Fruit fly (Drosophila melanogaster) whole organism, embryonic: ENCODE measurements around the gene CG11695.

ENCODE experiments used
- Atf3 ChIP-seq: fragments of 200-800 bp; sonication (Bioruptor generic); optimal IDR thresholded peaks from 3 replicates; lab custom pipeline; 2016; ENCODE audit warnings: missing biosample characterization, missing genetic modification characterization
- Bgb ChIP-seq: fragments of 200-800 bp; sonication (Bioruptor generic); IDR thresholded peaks from 2 replicates; pipeline ENCODE4 v1.3.6; 2022; ENCODE audit warnings: missing biosample characterization, missing genetic modification characterization; ENCODE audit not compliant: partially characterized antibody
- CG13287 ChIP-seq: fragments of 200-800 bp; sonication (Bioruptor generic); IDR thresholded peaks from 2 replicates; pipeline ENCODE4 v1.3.6; 2022; ENCODE audit warnings: missing biosample characterization, missing genetic modification characterization; ENCODE audit not compliant: partially characterized antibody
- CG13624 ChIP-seq: fragments of 200-800 bp; sonication (Bioruptor generic); optimal IDR thresholded peaks from 2 replicates; lab custom pipeline; 2016; ENCODE audit warnings: missing biosample characterization, missing genetic modification characterization
- CG13894 ChIP-seq: fragments of 200-800 bp; sonication (Bioruptor generic); optimal IDR thresholded peaks from 3 replicates; lab custom pipeline; 2018; ENCODE audit warnings: missing biosample characterization, mild to moderate bottlenecking, missing genetic modification characterization, moderate library complexity
- CG14710 ChIP-seq: fragments of 200-800 bp; sonication (Bioruptor generic); optimal IDR thresholded peaks from 3 replicates; lab custom pipeline; 2019; ENCODE audit warnings: missing biosample characterization, mild to moderate bottlenecking, missing genetic modification characterization, moderate library complexity
- CG14860 ChIP-seq: fragments of 200-800 bp; sonication (Bioruptor generic); IDR thresholded peaks from 3 replicates; pipeline ENCODE4 v1.3.6; 2022; ENCODE audit warnings: missing biosample characterization, missing genetic modification characterization; ENCODE audit not compliant: partially characterized antibody
- CG14965 ChIP-seq: fragments of 200-800 bp; sonication (Bioruptor generic); optimal IDR thresholded peaks from 2 replicates; lab custom pipeline; 2016; ENCODE audit warnings: missing biosample characterization, missing genetic modification characterization, borderline replicate concordance
- CG15514 ChIP-seq: fragments of 200-800 bp; sonication (Bioruptor generic); optimal IDR thresholded peaks from 3 replicates; lab custom pipeline; 2017; ENCODE audit warnings: missing biosample characterization, missing genetic modification characterization, mild to moderate bottlenecking, moderate library complexity, missing genetic modification reagents
- CG2129 ChIP-seq: fragments of 200-800 bp; sonication (Bioruptor generic); IDR thresholded peaks from 2 replicates; pipeline ENCODE4 v1.3.6; 2022; ENCODE audit warnings: missing biosample characterization, missing genetic modification characterization; ENCODE audit not compliant: partially characterized antibody
- CG2199 ChIP-seq: fragments of 200-800 bp; sonication (Bioruptor generic); IDR thresholded peaks from 3 replicates; pipeline ENCODE4 v1.3.6; 2022; ENCODE audit warnings: missing biosample characterization, missing genetic modification characterization
- CG30403 ChIP-seq: fragments of 200-800 bp; sonication (Bioruptor generic); optimal IDR thresholded peaks from 3 replicates; lab custom pipeline; 2016; ENCODE audit warnings: missing biosample characterization, missing genetic modification characterization
- CG34224 ChIP-seq: fragments of 200-800 bp; sonication (Bioruptor generic); IDR thresholded peaks from 3 replicates; pipeline ENCODE4 v1.3.6; 2022; ENCODE audit warnings: missing biosample characterization, missing genetic modification characterization; ENCODE audit not compliant: partially characterized antibody
- CG4617 ChIP-seq: fragments of 200-800 bp; sonication (Bioruptor generic); optimal IDR thresholded peaks from 3 replicates; lab custom pipeline; 2016; ENCODE audit warnings: missing biosample characterization, missing genetic modification characterization, borderline replicate concordance
- CG8924 ChIP-seq: fragments of 200-800 bp; optimal IDR thresholded peaks from 3 replicates; lab custom pipeline; 2019; ENCODE audit warnings: missing biosample characterization, mild to moderate bottlenecking, missing genetic modification characterization, moderate library complexity
- Doc3 ChIP-seq: fragments of 200-800 bp; sonication (Bioruptor generic); IDR thresholded peaks from 3 replicates; pipeline ENCODE4 v1.3.6; 2022; ENCODE audit warnings: missing biosample characterization, missing genetic modification characterization; ENCODE audit not compliant: partially characterized antibody
- Dref ChIP-seq: fragments of 200-800 bp; sonication (Bioruptor generic); IDR thresholded peaks from 2 replicates; pipeline ENCODE4 v1.3.6; 2022; ENCODE audit warnings: missing biosample characterization, missing genetic modification characterization
- E2f2 ChIP-seq: fragments of 200-800 bp; sonication (Bioruptor generic); IDR thresholded peaks from 2 replicates; pipeline ENCODE4 v1.3.6; 2022; ENCODE audit warnings: missing biosample characterization, missing genetic modification characterization
- Fer1 ChIP-seq: fragments of 200-800 bp; sonication (Bioruptor generic); optimal IDR thresholded peaks from 2 replicates; lab custom pipeline; 2017; ENCODE audit warnings: missing biosample characterization, mild to moderate bottlenecking, missing genetic modification characterization
- HLH4C ChIP-seq: fragments of 200-800 bp; sonication (Bioruptor generic); IDR thresholded peaks from 3 replicates; pipeline ENCODE4 v1.3.6; 2022; ENCODE audit warnings: missing biosample characterization, missing genetic modification characterization; ENCODE audit not compliant: partially characterized antibody
- Hr51 ChIP-seq, 2 experiments: fragments of 200-800 bp; sonication (Bioruptor generic); optimal IDR thresholded peaks; 2 replicates in 1 of 2; 3 replicates in 1 of 2; lab custom pipeline; 2016 to 2018; ENCODE audit warnings: missing biosample characterization in 2 of 2, missing genetic modification characterization in 2 of 2, mild to moderate bottlenecking in 1 of 2, moderate library complexity in 1 of 2
- Jarid2 ChIP-seq: fragments of 200-800 bp; sonication (Bioruptor generic); optimal IDR thresholded peaks from 3 replicates; lab custom pipeline; 2017; ENCODE audit warnings: mild to moderate bottlenecking, missing biosample characterization, missing genetic modification reagents, missing genetic modification characterization
- MESR4 ChIP-seq: fragments of 200-800 bp; sonication (Bioruptor generic); optimal IDR thresholded peaks from 2 replicates; lab custom pipeline; 2018; ENCODE audit warnings: missing biosample characterization, mild to moderate bottlenecking, missing genetic modification characterization, moderate library complexity
- Med ChIP-seq: fragments of 200-800 bp; sonication (Bioruptor generic); peaks from one replicate; lab custom pipeline; 2016; ENCODE audit warnings: missing biosample characterization, missing genetic modification characterization, mild to moderate bottlenecking, inconsistent platforms, moderate library complexity
- Nf-YA ChIP-seq: fragments of 200-800 bp; sonication (Bioruptor generic); IDR thresholded peaks from 2 replicates; pipeline ENCODE4 v1.3.6; 2022; ENCODE audit warnings: missing biosample characterization, missing genetic modification characterization
- Sry-δ ChIP-seq: fragments of 200-800 bp; sonication (Bioruptor generic); optimal IDR thresholded peaks from 2 replicates; lab custom pipeline; 2016; ENCODE audit warnings: missing biosample characterization, missing genetic modification characterization
- Xbp1 ChIP-seq: fragments of 200-800 bp; sonication (Bioruptor generic); optimal IDR thresholded peaks from 3 replicates; lab custom pipeline; 2016; ENCODE audit warnings: missing biosample characterization, mild to moderate bottlenecking, missing genetic modification characterization
- YL-1 ChIP-seq: fragments of 200-800 bp; sonication (Bioruptor generic); optimal IDR thresholded peaks from 3 replicates; lab custom pipeline; 2017; ENCODE audit warnings: missing biosample characterization, mild to moderate bottlenecking, missing genetic modification characterization
- ara ChIP-seq: fragments of 200-800 bp; sonication (Bioruptor generic); IDR thresholded peaks from 2 replicates; pipeline ENCODE4 v1.3.6; 2022; ENCODE audit warnings: missing biosample characterization, missing genetic modification characterization
- ato ChIP-seq: fragments of 200-800 bp; sonication (Bioruptor generic); IDR thresholded peaks from 2 replicates; pipeline ENCODE4 v1.3.6; 2022; ENCODE audit warnings: missing biosample characterization, missing genetic modification characterization; ENCODE audit not compliant: partially characterized antibody
- emc ChIP-seq: fragments of 200-800 bp; sonication (Bioruptor generic); optimal IDR thresholded peaks from 2 replicates; lab custom pipeline; 2016; ENCODE audit warnings: missing biosample characterization, missing genetic modification characterization
- inv ChIP-seq: fragments of 200-800 bp; sonication (Bioruptor generic); IDR thresholded peaks from 2 replicates; pipeline ENCODE4 v1.3.6; 2022; ENCODE audit warnings: missing biosample characterization, missing genetic modification characterization; ENCODE audit not compliant: partially characterized antibody
- peb ChIP-seq: fragments of 200-800 bp; sonication (Bioruptor generic); IDR thresholded peaks from 2 replicates; pipeline ENCODE4 v1.3.6; 2022; ENCODE audit warnings: missing biosample characterization, missing genetic modification characterization
- tna ChIP-seq: fragments of 200-800 bp; sonication (Bioruptor generic); IDR thresholded peaks from 2 replicates; pipeline ENCODE4 v1.3.6; 2022; ENCODE audit warnings: missing biosample characterization, missing genetic modification characterization; ENCODE audit not compliant: partially characterized antibody
- ttk ChIP-seq: fragments of 200-800 bp; sonication (Bioruptor generic); IDR thresholded peaks from 2 replicates; pipeline ENCODE4 v2.1.2; 2022; ENCODE audit warnings: missing biosample characterization, missing genetic modification characterization
- unc-4 ChIP-seq: fragments of 200-800 bp; sonication (Bioruptor generic); IDR thresholded peaks from 2 replicates; pipeline ENCODE4 v1.3.6; 2022; ENCODE audit warnings: missing biosample characterization, missing genetic modification characterization; ENCODE audit not compliant: partially characterized antibody
- usp ChIP-seq: fragments of >200 bp; optimal IDR thresholded peaks from 2 replicates; lab custom pipeline; 2017; ENCODE audit warnings: missing biosample characterization, missing genetic modification characterization
- wdn ChIP-seq: fragments of 200-800 bp; sonication (Bioruptor generic); IDR thresholded peaks from 2 replicates; pipeline ENCODE4 v1.3.6; 2022; ENCODE audit warnings: missing biosample characterization, missing genetic modification characterization
- zen2 ChIP-seq: fragments of 200-800 bp; sonication (Bioruptor generic); IDR thresholded peaks from 3 replicates; pipeline ENCODE4 v1.3.6; 2022; ENCODE audit warnings: missing biosample characterization, missing genetic modification characterization; ENCODE audit not compliant: partially characterized antibody
- zfh1 ChIP-seq: fragments of 200-800 bp; sonication (Bioruptor generic); IDR thresholded peaks from 3 replicates; pipeline ENCODE4 v1.3.6; 2022; ENCODE audit warnings: missing biosample characterization, missing genetic modification characterization

The CG11695 gene

dm6 chrX:11615652-11616495, 39.2 kb downstream of the CG11695 start, which contains the start of the genes RPA3 and Met (continued):
- TF ChIP-seq CG14860 (GFP tag; lab: Robert Waterston, UW) (peak; percentile 82), peb (GFP tag; lab: Robert Waterston, UW) (no peak), CG15514 (GFP tag; lab: Kevin White, UChicago) (peak; percentile 51), CG13894 (no peak), Fer1 (GFP tag; lab: Kevin White, UChicago) (peak; percentile 7), tna (GFP tag; lab: Robert Waterston, UW) (peak; percentile 58; the same call in 1 of the 2 replicates), Nf-YA (no peak), wdn (GFP tag; lab: Robert Waterston, UW) (no peak), Atf3 (no peak), CG4617 (GFP tag; lab: Kevin White, UChicago) (peak; percentile 78), Jarid2 (GFP tag; lab: Kevin White, UChicago) (no peak), Hr51 (GFP tag; optimal IDR thresholded peaks at IDR 0.05; lab: Kevin White, UChicago) (no peak), Doc3 (peak; percentile 59), E2f2 (peak; percentile 65), CG14710 (tag; lab: Kevin White, UChicago) (peak; percentile 28), inv (GFP tag; lab: Robert Waterston, UW) (peak; percentile 54), emc (GFP tag; lab: Kevin White, UChicago) (no peak), Bgb (peak; percentile 76), ato (GFP tag; lab: Robert Waterston, UW) (peak; percentile 55; the same call in 1 of the 2 replicates), CG34224 (peak; percentile 65; the same call in 2 of the 3 replicates), HLH4C (GFP tag; lab: Robert Waterston, UW) (peak; percentile 61; the same call in 1 of the 3 replicates), zfh1 (GFP tag; lab: Robert Waterston, UW) (no peak), ttk (no peak), CG30403 (GFP tag; lab: Kevin White, UChicago) (no peak), unc-4 (GFP tag; lab: Robert Waterston, UW) (peak; percentile 74), MESR4 (GFP tag; lab: Kevin White, UChicago) (peak; percentile 64), Xbp1 (GFP tag; lab: Kevin White, UChicago) (no peak), CG14965 (GFP tag; lab: Kevin White, UChicago) (no peak), Sry-δ (peak; percentile 21), CG13624 (GFP tag; lab: Kevin White, UChicago) (peak; percentile 22), CG8924 (tag; lab: Kevin White, UChicago) (peak; percentile 47), CG13287 (peak; percentile 74), ara (GFP tag; lab: Robert Waterston, UW) (no peak), CG2129 (peak; percentile 42), Dref (peak; percentile 72), Med (GFP tag; lab: Kevin White, UChicago) (peak; percentile 70), CG2199 (GFP tag; lab: Robert Waterston, UW) (no peak), usp (GFP tag; lab: Kevin White, UChicago) (no peak), zen2 (peak; percentile 24; the same call in 1 of the 3 replicates), YL-1 (GFP tag; lab: Kevin White, UChicago) (peak; percentile 62)
